Fruit fly (Drosophila melanogaster) whole organism, prepupa: ENCODE results near the gene CG13794.

Experiments used
- CG10631 ChIP-seq: fragments of 200-800 bp; sonication (Bioruptor generic); optimal IDR thresholded peaks from 2 replicates; lab custom pipeline; 2016; ENCODE audit warnings: missing biosample characterization, missing genetic modification characterization
- CG10669 ChIP-seq: fragments of 200-800 bp; sonication (Bioruptor generic); optimal IDR thresholded peaks from 3 replicates; lab custom pipeline; 2018; ENCODE audit warnings: missing biosample characterization, mild to moderate bottlenecking, missing genetic modification characterization, moderate library complexity
- CG11294 ChIP-seq: fragments of 200-800 bp; sonication (Bioruptor generic); IDR thresholded peaks from 2 replicates; pipeline ENCODE4 v1.3.6; 2022; ENCODE audit warnings: missing biosample characterization, missing genetic modification characterization
- CG11902 ChIP-seq: fragments of 200-800 bp; sonication (Bioruptor generic); optimal IDR thresholded peaks from 3 replicates; lab custom pipeline; 2016; ENCODE audit warnings: missing biosample characterization, missing genetic modification characterization
- CG15336 ChIP-seq: fragments of 200-800 bp; sonication (Bioruptor generic); IDR thresholded peaks from 2 replicates; pipeline ENCODE4 v1.3.6; 2022; ENCODE audit warnings: missing biosample characterization, missing genetic modification characterization
- CG3032 ChIP-seq: fragments of 200-800 bp; optimal IDR thresholded peaks from 2 replicates; lab custom pipeline; 2019; ENCODE audit warnings: missing biosample characterization, mild to moderate bottlenecking, missing genetic modification characterization, moderate library complexity
- CG31627 ChIP-seq: fragments of 200-800 bp; sonication (Bioruptor generic); optimal IDR thresholded peaks from 3 replicates; lab custom pipeline; 2016; ENCODE audit warnings: missing biosample characterization, missing genetic modification characterization
- CG32006 ChIP-seq: fragments of 200-800 bp; sonication (Bioruptor generic); optimal IDR thresholded peaks from 3 replicates; lab custom pipeline; 2017; ENCODE audit warnings: missing biosample characterization, mild to moderate bottlenecking, missing genetic modification characterization
- CG34406 ChIP-seq: fragments of 200-800 bp; sonication (Bioruptor generic); optimal IDR thresholded peaks from 3 replicates; lab custom pipeline; 2016; ENCODE audit warnings: missing biosample characterization, missing genetic modification characterization
- CG3919 ChIP-seq: fragments of 200-800 bp; sonication (Bioruptor generic); optimal IDR thresholded peaks from 3 replicates; lab custom pipeline; 2016; ENCODE audit warnings: missing biosample characterization, missing genetic modification characterization
- CG4318 ChIP-seq: fragments of 200-800 bp; sonication (Bioruptor generic); optimal IDR thresholded peaks from 3 replicates; lab custom pipeline; 2017; ENCODE audit warnings: missing biosample characterization, mild to moderate bottlenecking, missing genetic modification characterization
- CG6163 ChIP-seq: fragments of 200-800 bp; sonication (Bioruptor generic); IDR thresholded peaks from 3 replicates; pipeline ENCODE4 v1.3.6; 2022; ENCODE audit warnings: missing biosample characterization, missing genetic modification characterization
- CG6276 ChIP-seq: fragments of 200-800 bp; sonication (Bioruptor generic); optimal IDR thresholded peaks from 2 replicates; lab custom pipeline; 2017; ENCODE audit warnings: missing biosample characterization, mild to moderate bottlenecking, missing genetic modification characterization
- CG6792 ChIP-seq: fragments of 200-800 bp; sonication (Bioruptor generic); optimal IDR thresholded peaks from 3 replicates; lab custom pipeline; 2016; ENCODE audit warnings: missing biosample characterization, missing genetic modification characterization
- CG6808 ChIP-seq: fragments of 200-800 bp; sonication (Bioruptor generic); optimal IDR thresholded peaks from 3 replicates; lab custom pipeline; 2017; ENCODE audit warnings: missing biosample characterization, missing genetic modification characterization, mild to moderate bottlenecking, moderate library complexity, missing genetic modification reagents
- CG6854 ChIP-seq: fragments of 200-800 bp; sonication (Bioruptor generic); optimal IDR thresholded peaks from 2 replicates; lab custom pipeline; 2017; ENCODE audit warnings: missing biosample characterization, mild to moderate bottlenecking, missing genetic modification characterization
- CG7368 ChIP-seq: fragments of 200-800 bp; sonication (Bioruptor generic); optimal IDR thresholded peaks from 3 replicates; lab custom pipeline; 2016; ENCODE audit warnings: missing biosample characterization, missing genetic modification characterization
- CG8119 ChIP-seq: fragments of 200-800 bp; sonication (Bioruptor generic); IDR thresholded peaks from 3 replicates; pipeline ENCODE4 v1.3.6; 2022; ENCODE audit warnings: missing biosample characterization, missing genetic modification characterization
- CG8319 ChIP-seq: fragments of 200-800 bp; sonication (Bioruptor generic); optimal IDR thresholded peaks from 3 replicates; lab custom pipeline; 2016; ENCODE audit warnings: missing biosample characterization, missing genetic modification characterization
- CG9139 ChIP-seq: fragments of 200-800 bp; sonication (Bioruptor generic); optimal IDR thresholded peaks from 3 replicates; lab custom pipeline; 2017; ENCODE audit warnings: missing biosample characterization, mild to moderate bottlenecking, missing genetic modification characterization
- Eip93F ChIP-seq: fragments of 200-800 bp; sonication (Bioruptor generic); optimal IDR thresholded peaks from 2 replicates; lab custom pipeline; 2016; ENCODE audit warnings: missing biosample characterization, mild to moderate bottlenecking, missing genetic modification characterization
- Ets96B ChIP-seq: fragments of 200-800 bp; optimal IDR thresholded peaks from 2 replicates; lab custom pipeline; 2019; ENCODE audit warnings: missing biosample characterization, mild to moderate bottlenecking, missing genetic modification characterization, moderate library complexity
- Hr38 ChIP-seq: sonication (Bioruptor generic); optimal IDR thresholded peaks from 2 replicates; lab custom pipeline; 2016; ENCODE audit warnings: missing biosample characterization, missing genetic modification characterization
- Hr39 ChIP-seq: fragments of 200-800 bp; sonication (Bioruptor generic); optimal IDR thresholded peaks from 2 replicates; lab custom pipeline; 2016; ENCODE audit warnings: missing biosample characterization, missing genetic modification characterization
- Hr4 ChIP-seq: fragments of 200-800 bp; sonication (Bioruptor generic); optimal IDR thresholded peaks from 3 replicates; lab custom pipeline; 2016; ENCODE audit warnings: missing biosample characterization, missing genetic modification characterization
- Lpt ChIP-seq: fragments of 200-800 bp; sonication (Bioruptor generic); optimal IDR thresholded peaks from 3 replicates; lab custom pipeline; 2016; ENCODE audit warnings: missing biosample characterization, missing genetic modification characterization
- Met ChIP-seq: fragments of 200-800 bp; sonication (Bioruptor generic); optimal IDR thresholded peaks from 3 replicates; lab custom pipeline; 2016; ENCODE audit warnings: missing biosample characterization, missing genetic modification characterization
- Sox102F ChIP-seq: fragments of 200-800 bp; sonication (Bioruptor generic); optimal IDR thresholded peaks from 2 replicates; lab custom pipeline; 2016; ENCODE audit warnings: missing biosample characterization, mild to moderate bottlenecking, missing genetic modification characterization
- Sox15 ChIP-seq: fragments of 200-800 bp; sonication (Bioruptor generic); optimal IDR thresholded peaks from 3 replicates; lab custom pipeline; 2016; ENCODE audit warnings: missing biosample characterization, missing genetic modification characterization
- acj6 ChIP-seq: fragments of 200-800 bp; sonication (Bioruptor generic); optimal IDR thresholded peaks from 3 replicates; lab custom pipeline; 2016; ENCODE audit warnings: missing biosample characterization, missing genetic modification characterization
- cyc ChIP-seq: fragments of 200-800 bp; sonication (Bioruptor generic); optimal IDR thresholded peaks from 3 replicates; lab custom pipeline; 2016; ENCODE audit warnings: missing biosample characterization, missing genetic modification characterization
- dac ChIP-seq: fragments of 200-800 bp; sonication (Bioruptor generic); optimal IDR thresholded peaks from 2 replicates; lab custom pipeline; 2017; ENCODE audit warnings: missing biosample characterization, mild to moderate bottlenecking, missing genetic modification characterization
- dsx ChIP-seq: fragments of 200-800 bp; optimal IDR thresholded peaks from 3 replicates; lab custom pipeline; 2019; ENCODE audit warnings: missing biosample characterization, mild to moderate bottlenecking, missing genetic modification characterization, moderate library complexity; ENCODE audit not compliant: poor library complexity, severe bottlenecking
- eg ChIP-seq: fragments of 200-800 bp; sonication (Bioruptor generic); IDR thresholded peaks from 3 replicates; pipeline ENCODE4 v1.3.6; 2022; ENCODE audit warnings: missing biosample characterization, missing genetic modification characterization
- fd59A ChIP-seq: fragments of 200-800 bp; sonication (Bioruptor generic); optimal IDR thresholded peaks from 2 replicates; lab custom pipeline; 2017; ENCODE audit warnings: missing biosample characterization, mild to moderate bottlenecking, missing genetic modification characterization, missing genetic modification reagents
- lz ChIP-seq: fragments of 200-800 bp; sonication (Bioruptor generic); optimal IDR thresholded peaks from 3 replicates; lab custom pipeline; 2016; ENCODE audit warnings: missing biosample characterization, missing genetic modification characterization
- net ChIP-seq: fragments of 200-800 bp; sonication (Bioruptor generic); optimal IDR thresholded peaks from 3 replicates; lab custom pipeline; 2016; ENCODE audit warnings: missing biosample characterization, missing genetic modification characterization
- ss ChIP-seq, 2 experiments: fragments of 200-800 bp; sonication (Bioruptor generic); optimal IDR thresholded peaks; 2 replicates in 1 of 2; 3 replicates in 1 of 2; lab custom pipeline; 2017 to 2018; ENCODE audit warnings: mild to moderate bottlenecking in 2 of 2, missing biosample characterization in 2 of 2, missing genetic modification characterization in 2 of 2, moderate library complexity in 1 of 2
- svp ChIP-seq: fragments of 200-800 bp; sonication (Bioruptor generic); peaks from one replicate; lab custom pipeline; 2016; ENCODE audit warnings: missing biosample characterization, missing genetic modification characterization
- topi ChIP-seq: fragments of 200-800 bp; sonication (Bioruptor generic); optimal IDR thresholded peaks from 3 replicates; lab custom pipeline; 2016; ENCODE audit warnings: missing biosample characterization, missing genetic modification characterization
- vri ChIP-seq: fragments of 200-800 bp; sonication (Bioruptor generic); optimal IDR thresholded peaks from 3 replicates; lab custom pipeline; 2016; ENCODE audit warnings: missing biosample characterization, mild to moderate bottlenecking, missing genetic modification characterization

The CG13794 gene

DNA sequence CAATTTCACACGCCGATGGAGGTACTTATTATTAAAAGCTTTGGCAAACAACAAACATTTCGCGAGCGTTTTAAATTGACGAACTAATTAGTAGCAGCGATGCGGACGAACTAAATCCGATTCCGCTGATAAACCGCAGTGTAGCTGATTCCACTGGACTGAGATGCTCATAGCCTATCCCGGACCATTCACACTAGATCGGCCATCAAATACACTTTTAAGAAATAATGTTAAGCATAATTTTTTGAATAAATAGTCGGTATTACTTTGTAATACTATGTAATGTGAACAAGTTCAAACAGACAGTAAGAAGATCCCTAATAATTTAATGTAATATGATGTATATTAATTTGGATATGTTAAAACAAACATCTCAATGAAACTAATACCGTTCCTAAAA is at the start of gene CG13794:
CG13794 (minus strand) TSS at position 101 of the 400 bp plus-strand sequence.
- TF ChIP-seq acj6 (GFP tag; lab: Kevin White, UChicago) (no peak), CG10631 (GFP tag; lab: Kevin White, UChicago) (no peak), fd59A (GFP tag; lab: Kevin White, UChicago) (no peak)

DNA sequence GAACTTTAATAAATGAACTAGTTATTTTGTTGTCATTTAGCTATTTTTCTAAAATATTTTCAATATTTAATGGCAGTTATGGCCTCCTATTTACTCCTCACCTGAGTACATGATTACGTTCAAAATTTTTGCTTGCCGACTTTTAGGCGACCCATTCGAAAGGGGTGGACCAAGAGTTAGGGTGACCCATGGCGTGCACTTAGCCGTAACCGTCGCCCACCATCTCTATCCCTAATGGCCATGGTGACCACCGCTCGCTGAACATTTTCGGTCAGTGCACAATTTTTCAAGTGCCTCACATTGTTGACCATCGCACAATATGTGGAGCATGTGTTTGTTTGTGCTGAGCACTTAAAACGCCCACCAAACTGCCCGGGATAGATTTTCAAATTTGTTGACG is 49.3 kb upstream of the CG13794 start:
- TF ChIP-seq CG6792 (GFP tag; lab: Kevin White, UChicago) (no peak), ss (GFP tag; optimal IDR thresholded peaks at IDR 0.05; lab: Kevin White, UChicago) (no peak), cyc (no peak), CG6854 (GFP tag; lab: Kevin White, UChicago) (no peak), CG7368 (GFP tag; lab: Kevin White, UChicago) (no peak), vri (no peak), CG11294 (peak; percentile 9; the same call in 1 of the 2 replicates)
- TF ChIP-seq, all 60 proteins: peak for 1

dm6 chr2L:7767328-7767727 is 44.7 kb upstream of the CG13794 start, which contains the start of gene CG7191:
TSS of gene CG7191 (plus strand) at chr2L:7767628.
- TF ChIP-seq lz (GFP tag; lab: Kevin White, UChicago) (no peak), CG34406 (GFP tag; lab: Kevin White, UChicago) (no peak), CG32006 (no peak), dac (no peak), CG6808 (GFP tag; lab: Kevin White, UChicago) (no peak), CG4318 (GFP tag; lab: Kevin White, UChicago) (no peak), CG8319 (no peak), vri (no peak), CG10669 (no peak), Lpt (GFP tag; lab: Kevin White, UChicago) (no peak), Eip93F (no peak)
- TF ChIP-seq, all 60 proteins: peak for 0

DNA sequence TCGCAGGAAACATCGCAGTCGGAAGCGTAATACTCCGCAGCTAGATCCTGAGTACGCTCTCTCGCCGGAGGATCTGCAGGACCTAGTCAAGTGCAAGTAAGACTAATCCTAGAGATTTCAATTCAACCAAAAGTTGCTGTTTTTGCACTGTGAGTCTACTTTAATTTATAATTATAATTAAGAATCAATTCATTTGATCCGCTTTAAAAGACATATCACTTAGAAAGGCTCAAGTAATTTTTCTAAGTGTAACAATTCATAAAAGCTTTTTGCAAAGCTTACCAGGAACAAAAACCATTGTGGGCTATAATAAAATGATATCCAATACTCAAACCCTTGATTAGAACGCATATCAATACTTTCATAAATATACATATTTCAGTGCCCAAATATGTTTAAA is 34.2 kb upstream of the CG13794 start:
- peak; percentile 20 for TF ChIP-seq CG32006
- peak; percentile 40; the same call in 1 of the 3 replicates for TF ChIP-seq CG8119 (GFP tag; lab: Robert Waterston, UW)
- no peak for TF ChIP-seq CG10631 (GFP tag; lab: Kevin White, UChicago)
- no peak for TF ChIP-seq CG9139
- TF ChIP-seq acj6 (GFP tag; lab: Kevin White, UChicago) = peak; percentile 10
- TF ChIP-seq eg (GFP tag; lab: Robert Waterston, UW) = peak; percentile 51; the same call in 1 of the 3 replicates
- 0 out of 2 replicates have a peak, but pooled peaks have one; percentile 19 for TF ChIP-seq CG11294
- TF ChIP-seq CG15336 = peak; percentile 48; the same call in 1 of the 2 replicates
- TF ChIP-seq Hr39 (GFP tag; lab: Kevin White, UChicago) = no peak
- peak; percentile 2 for TF ChIP-seq Hr4 (GFP tag; lab: Kevin White, UChicago)
- TF ChIP-seq Sox102F (GFP tag; lab: Kevin White, UChicago) = no peak
- TF ChIP-seq, all 60 proteins: peak for 7

dm6 chr2L:7754539-7754938 is 31.9 kb upstream of the CG13794 start:
- TF ChIP-seq Met = peak; percentile 21
- TF ChIP-seq Hr39 (GFP tag; lab: Kevin White, UChicago) = no peak
- peak; percentile 23 for TF ChIP-seq CG6276 (GFP tag; lab: Kevin White, UChicago)
- peak; percentile 12 for TF ChIP-seq Ets96B (tag; lab: Kevin White, UChicago)
- no peak for TF ChIP-seq CG9139
- TF ChIP-seq net (GFP tag; lab: Kevin White, UChicago) = no peak
- no peak for TF ChIP-seq Sox15 (GFP tag; lab: Kevin White, UChicago)
- TF ChIP-seq CG3919 (GFP tag; lab: Kevin White, UChicago) = peak; percentile 26
- peak; percentile 15 for TF ChIP-seq CG3032 (tag; lab: Kevin White, UChicago)
- peak; percentile 5 for TF ChIP-seq dsx (GFP tag; lab: Kevin White, UChicago)
- peak; percentile 4 for TF ChIP-seq cyc
- 0 out of 3 replicates have a peak, but pooled peaks have one; percentile 17 for TF ChIP-seq CG8119 (GFP tag; lab: Robert Waterston, UW)
- TF ChIP-seq Hr4 (GFP tag; lab: Kevin White, UChicago) = peak; percentile 47
- peak; percentile 45 for TF ChIP-seq CG32006
- TF ChIP-seq CG31627 = peak; percentile 14
- TF ChIP-seq Lpt (GFP tag; lab: Kevin White, UChicago) = peak; percentile 19
- TF ChIP-seq CG6792 (GFP tag; lab: Kevin White, UChicago) = no peak
- TF ChIP-seq CG6163 (GFP tag; lab: Robert Waterston, UW) = peak; percentile 48; the same call in 2 of the 3 replicates
- no peak for TF ChIP-seq CG6808 (GFP tag; lab: Kevin White, UChicago)
- peak; percentile 32 for TF ChIP-seq topi
- peak; percentile 53 for TF ChIP-seq CG15336
- peak; percentile 65 for TF ChIP-seq svp
- TF ChIP-seq CG11902 (GFP tag; lab: Kevin White, UChicago) = no peak
- no peak for TF ChIP-seq Hr38 (GFP tag; lab: Kevin White, UChicago)
- TF ChIP-seq eg (GFP tag; lab: Robert Waterston, UW) = 0 out of 3 replicates have a peak, but pooled peaks have one; percentile 55
- TF ChIP-seq ss (GFP tag; optimal IDR thresholded peaks at IDR 0.05; lab: Kevin White, UChicago) = peak; percentile 11 to 70
- TF ChIP-seq CG11294 = 0 out of 2 replicates have a peak, but pooled peaks have one; percentile 25
